Worm (Caenorhabditis elegans): Measurements from ENCODE around the gene F59B1.6.
"Not testable (repeated sequence)": the region's sequence is repeated elsewhere in the genome, so short reads cannot be mapped to it uniquely, and the experiment has no call there.

The F59B1.6 gene

DNA sequence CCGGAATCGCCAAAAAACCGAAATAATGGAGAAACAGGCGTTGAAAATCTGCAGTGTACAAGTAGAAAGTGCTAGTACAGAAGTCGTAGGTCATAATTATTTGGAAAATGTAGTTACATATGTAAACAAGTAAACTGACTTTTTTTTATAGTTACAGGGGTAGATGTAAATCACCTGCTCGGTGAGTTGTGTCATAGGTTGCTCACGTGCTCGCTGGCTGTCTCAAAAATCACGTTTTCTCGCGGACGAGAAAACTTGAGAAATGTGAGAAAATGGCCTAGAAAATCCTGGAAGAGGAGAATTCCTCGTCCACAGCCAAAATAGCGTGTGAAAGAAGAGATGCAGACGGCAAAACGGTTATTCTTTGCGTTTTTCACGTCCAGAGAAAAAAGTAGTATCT, 34.4 kb downstream of the F59B1.6 start, which contains the start of gene srh-212:
Gene srh-212 (minus strand): TSS at position 101 of the 400 bp plus-strand sequence.
- TF ChIP-seq akir-1 (GFP tag; optimal IDR thresholded peaks at IDR 0.05); hmg-1.2 (GFP tag; IDR thresholded peaks at IDR 0.05); B0261.1 (tag; optimal IDR thresholded peaks at IDR 0.05): not testable (repeated sequence)

DNA sequence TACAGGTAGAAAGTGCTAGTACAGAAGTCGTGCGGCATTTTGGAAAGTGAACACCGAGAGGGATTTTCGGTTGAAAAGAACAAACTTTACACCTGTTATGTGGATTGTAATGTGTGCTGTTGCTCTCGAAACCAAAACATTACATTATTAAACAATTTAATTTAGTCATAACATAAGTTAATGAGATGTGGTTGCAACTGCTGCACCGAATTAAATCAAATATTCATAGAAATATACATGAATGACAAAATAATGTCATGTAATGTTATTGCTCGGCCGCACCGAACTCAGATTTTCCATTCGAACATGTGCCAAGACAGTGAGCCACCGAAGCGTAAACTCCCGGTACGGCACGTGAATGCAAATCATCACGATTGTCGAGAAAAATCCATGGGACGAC, 36.6 kb downstream of the F59B1.6 start, which contains the start of gene srh-213:
Gene srh-213 (minus strand): TSS at position 101 of the 400 bp plus-strand sequence.
- TF ChIP-seq pbrm-1 (GFP tag; IDR thresholded peaks at IDR 0.05): no peak
- no peak for TF ChIP-seq atf-7 (tag; optimal IDR thresholded peaks at IDR 0.05)
- TF ChIP-seq dpff-1 (tag; optimal IDR thresholded peaks at IDR 0.05): no peak
- no peak for TF ChIP-seq him-1 (tag; optimal IDR thresholded peaks at IDR 0.05)
- TF ChIP-seq rcor-1 (GFP tag; IDR thresholded peaks at IDR 0.05): no peak
- TF ChIP-seq bed-2 (GFP tag; IDR thresholded peaks at IDR 0.05): no peak
- no peak for TF ChIP-seq F33H1.4 (GFP tag; IDR thresholded peaks at IDR 0.05)
- no peak for TF ChIP-seq F22D6.2 (tag; optimal IDR thresholded peaks at IDR 0.05)
- no peak for TF ChIP-seq nhr-90 (tag; optimal IDR thresholded peaks at IDR 0.05)
- no peak for TF ChIP-seq C06A6.2 (GFP tag; conservative IDR thresholded peaks at IDR 0.05)
- no peak for TF ChIP-seq tbp1 (GFP tag; optimal IDR thresholded peaks at IDR 0.05)
- no peak for TF ChIP-seq nfyb-1 (GFP tag; IDR thresholded peaks at IDR 0.05)
- no peak for TF ChIP-seq madf-10 (tag; optimal IDR thresholded peaks at IDR 0.05)
- TF ChIP-seq aptf-3 (GFP tag; IDR thresholded peaks at IDR 0.05): no peak

DNA sequence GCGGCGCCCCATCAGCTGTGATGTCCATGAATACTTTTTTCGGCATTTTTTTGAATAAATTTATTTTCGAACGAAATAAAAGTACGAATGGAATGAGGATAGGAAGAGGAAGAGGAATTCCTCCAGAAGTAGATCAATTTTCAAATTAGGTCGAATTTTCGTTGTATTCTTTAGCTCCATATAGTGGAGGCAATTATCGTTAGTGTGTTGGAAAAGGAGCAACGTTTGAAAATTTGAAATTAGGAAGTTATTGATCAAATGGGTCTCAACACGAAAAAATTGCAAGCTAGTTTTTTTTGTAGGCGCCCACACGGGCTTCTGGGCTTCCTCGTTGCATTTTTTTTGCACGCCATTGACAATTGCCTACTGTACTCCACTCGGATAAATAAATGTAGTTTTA, 39.4 kb downstream of the F59B1.6 start, which contains the start of gene T22F3.12:
Gene T22F3.12 (minus strand): TSS at position 101 of the 400 bp plus-strand sequence.
- no peak for TF ChIP-seq aptf-2 (GFP tag; conservative IDR thresholded peaks at IDR 0.05)
- TF ChIP-seq ZK185.1 (tag; optimal IDR thresholded peaks at IDR 0.05; ENCODE audit: poor library complexity, severe bottlenecking): no peak
- TF ChIP-seq ceh-40 (GFP tag; IDR thresholded peaks at IDR 0.05): no peak
- TF ChIP-seq K11D2.4 (GFP tag; IDR thresholded peaks at IDR 0.05): no peak
- no peak for TF ChIP-seq attf-5 (GFP tag; optimal IDR thresholded peaks at IDR 0.05)
- TF ChIP-seq F57A8.1 (GFP tag; optimal IDR thresholded peaks at IDR 0.05): no peak
- no peak for TF ChIP-seq F22D6.2 (tag; optimal IDR thresholded peaks at IDR 0.05)
- no peak for TF ChIP-seq ceh-100 (GFP tag; IDR thresholded peaks at IDR 0.05)
- TF ChIP-seq sea-2 (GFP tag; IDR thresholded peaks at IDR 0.05): no peak
- no peak for TF ChIP-seq nhr-27 (tag; optimal IDR thresholded peaks at IDR 0.05)
- TF ChIP-seq K12H6.12 (tag; optimal IDR thresholded peaks at IDR 0.05): no peak
- TF ChIP-seq let-526 (GFP tag; IDR thresholded peaks at IDR 0.05): no peak
- TF ChIP-seq hsf-1 (GFP tag; IDR thresholded peaks at IDR 0.05): no peak
- TF ChIP-seq F49E8.2 (tag; optimal IDR thresholded peaks at IDR 0.05; ENCODE audit: insufficient read depth): no peak
- TF ChIP-seq pha-4 (tag; optimal IDR thresholded peaks at IDR 0.05): no peak

DNA sequence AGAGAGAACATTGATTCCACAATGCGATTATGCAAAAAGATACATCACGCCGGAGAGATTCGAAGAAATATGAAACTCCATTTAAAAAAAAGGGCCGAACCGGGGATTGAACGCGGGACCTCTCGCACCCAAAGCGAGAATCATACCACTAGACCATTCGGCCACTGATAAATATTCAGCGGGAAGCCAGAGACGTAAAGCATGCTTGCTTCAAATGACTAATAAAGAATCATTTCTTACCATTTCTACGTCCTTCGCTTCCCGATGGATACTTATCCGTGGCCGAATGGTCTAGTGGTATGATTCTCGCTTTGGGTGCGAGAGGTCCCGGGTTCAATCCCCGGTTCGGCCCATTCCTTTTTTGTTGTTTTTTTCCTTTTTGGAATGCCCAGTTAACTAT, 43.3 kb downstream of the F59B1.6 start:
- peak; percentile 55 for TF ChIP-seq snpc-3.4 (tag; optimal IDR thresholded peaks at IDR 0.05)
- no peak for TF ChIP-seq ceh-58 (GFP tag; IDR thresholded peaks at IDR 0.05)
- no peak for TF ChIP-seq gei-17 (GFP tag; optimal IDR thresholded peaks at IDR 0.05)
- no peak for TF ChIP-seq B0035.1 (tag; optimal IDR thresholded peaks at IDR 0.05)
- no peak for TF ChIP-seq hmg-20 (GFP tag; IDR thresholded peaks at IDR 0.05)
- no peak for TF ChIP-seq F37B4.10 (GFP tag; IDR thresholded peaks at IDR 0.05)
- TF ChIP-seq K12H6.12 (tag; optimal IDR thresholded peaks at IDR 0.05): no peak
- no peak for TF ChIP-seq ceh-91 (GFP tag; IDR thresholded peaks at IDR 0.05)
- TF ChIP-seq ama-1 (optimal IDR thresholded peaks at IDR 0.05): no peak
- TF ChIP-seq ama-1 (GFP tag; optimal IDR thresholded peaks at IDR 0.05): no peak
- peak; percentile 87 for TF ChIP-seq lin-26 (GFP tag; IDR thresholded peaks at IDR 0.05)
- no peak for TF ChIP-seq efl-1 (GFP tag; optimal IDR thresholded peaks at IDR 0.05)
- no peak for TF ChIP-seq chd-7 (tag; optimal IDR thresholded peaks at IDR 0.05)
- peak; percentile 86 for TF ChIP-seq tbp1 (GFP tag; optimal IDR thresholded peaks at IDR 0.05)
- TF ChIP-seq hmg-1.2 (GFP tag; IDR thresholded peaks at IDR 0.05): peak; percentile 35; the same call in 1 of the 2 replicates
- TF ChIP-seq F10E7.11 (tag; optimal IDR thresholded peaks at IDR 0.05): no peak
- no peak for TF ChIP-seq nfya-1 (tag; optimal IDR thresholded peaks at IDR 0.05; ENCODE audit: borderline replicate concordance, insufficient read depth)
- TF ChIP-seq F57C9.4 (tag; optimal IDR thresholded peaks at IDR 0.05): no peak
